Worm (Caenorhabditis elegans) whole organism, L4 larva: ENCODE measurements around the gene B0410.1.

Experiments used
- aly-2 ChIP-seq: sonication (generic microtip); optimal IDR thresholded peaks from 2 replicates; lab custom pipeline; 2018; ENCODE audit warnings: missing biosample characterization, missing genetic modification characterization
- ama-1 ChIP-seq: fragments of 150-350 bp; optimal IDR thresholded peaks from 2 replicates; lab custom pipeline; 2014; ENCODE audit warnings: inconsistent platforms, mixed read lengths
- dpl-1 ChIP-seq: fragments of 150-350 bp; optimal IDR thresholded peaks from 2 replicates; lab custom pipeline; 2014; ENCODE audit warnings: missing biosample characterization, missing genetic modification reagents, missing genetic modification characterization
- dve-1 ChIP-seq: sonication (generic microtip); optimal IDR thresholded peaks from 2 replicates; lab custom pipeline; 2017; ENCODE audit warnings: antibody characterized with exemption, mild to moderate bottlenecking, missing genetic modification characterization, missing compliant biosample characterization; ENCODE audit not compliant: insufficient read depth
- lin-1 ChIP-seq: fragments of 200-800 bp; sonication (Bioruptor generic); IDR thresholded peaks from 2 replicates; pipeline ENCODE4 v1.3.6; 2022; ENCODE audit warnings: missing genetic modification reagents, missing genetic modification characterization, missing compliant biosample characterization
- lin-39 ChIP-seq: fragments of 150-350 bp; optimal IDR thresholded peaks from 2 replicates; lab custom pipeline; 2014; ENCODE audit warnings: missing biosample characterization, missing genetic modification reagents, missing genetic modification characterization
- nhr-6 ChIP-seq: fragments of 150-350 bp; optimal IDR thresholded peaks from 2 replicates; lab custom pipeline; 2014; ENCODE audit warnings: missing biosample characterization, missing genetic modification characterization
- skn-1 ChIP-seq: fragments of 150-350 bp; optimal IDR thresholded peaks from 2 replicates; lab custom pipeline; 2014; ENCODE audit warnings: missing biosample characterization, missing genetic modification characterization
- snpc-4 ChIP-seq: fragments of 150-350 bp; optimal IDR thresholded peaks from 2 replicates; lab custom pipeline; 2014; ENCODE audit warnings: missing biosample characterization, missing genetic modification characterization

DNA sequence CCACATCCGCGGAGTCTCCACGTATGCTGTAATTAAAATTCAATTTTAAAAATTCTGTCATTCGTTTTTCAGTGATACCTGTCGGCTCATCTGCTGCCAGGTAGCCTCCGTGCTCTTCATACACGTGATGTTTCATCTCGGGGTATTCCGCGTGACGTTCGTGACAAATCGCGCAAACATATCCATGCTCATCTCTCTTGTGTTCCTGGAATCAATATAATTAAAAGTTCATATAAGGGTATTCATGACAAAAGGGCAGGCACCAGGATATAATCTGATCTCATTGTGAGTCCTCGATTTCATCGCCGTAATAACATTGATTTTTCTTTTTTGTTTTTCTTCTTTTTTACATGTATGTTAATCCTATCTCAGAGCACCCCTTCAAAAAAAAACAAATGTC lies 40.4 kb upstream of the B0410.1 start:
- TF ChIP-seq dpl-1 (GFP tag; lab: Kevin White, UChicago): no peak
- TF ChIP-seq lin-39: no peak
- no peak for TF ChIP-seq lin-1 (GFP tag; lab: Robert Waterston, UW)
- TF ChIP-seq ama-1 (lab: Kevin White, UChicago): no peak
- no peak for TF ChIP-seq dve-1 (tag; lab: Kevin White, UChicago)
- no peak for TF ChIP-seq aly-2 (tag; lab: Kevin White, UChicago)
- TF ChIP-seq nhr-6 (tag; lab: Kevin White, UChicago): no peak
- no peak for TF ChIP-seq skn-1 (tag; lab: Kevin White, UChicago)
- TF ChIP-seq snpc-4: no peak
